Worm (Caenorhabditis elegans): Measurements from ENCODE around the gene T07H3.7.
"Not testable (repeated sequence)": the region's sequence is repeated elsewhere in the genome, so short reads cannot be mapped to it uniquely, and the experiment has no call there.

DNA sequence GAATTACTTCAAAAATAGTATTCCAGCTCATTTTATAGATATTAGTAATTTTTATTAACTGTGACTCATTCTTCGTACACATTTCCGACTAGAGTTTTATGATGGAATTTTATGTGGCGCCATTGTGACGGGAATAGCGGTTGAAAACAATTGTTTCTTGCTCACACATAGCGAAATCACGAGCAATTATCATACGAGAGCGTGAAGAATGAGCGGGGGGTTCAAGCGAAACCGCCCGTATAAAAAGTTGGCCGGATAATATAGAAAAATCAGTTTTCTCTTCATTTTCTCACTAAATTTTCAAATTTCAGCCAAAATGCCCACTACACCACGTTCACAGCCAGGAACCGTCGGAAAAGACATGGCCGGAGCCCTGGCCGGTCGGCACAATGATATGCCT, 43.7 kb upstream of the T07H3.7 start, which contains the start of gene C08E3.1:
- TF ChIP-seq W03F9.2, him-1 (tag; optimal IDR thresholded peaks at IDR 0.05): not testable (repeated sequence)
